Worm (Caenorhabditis elegans): Measurements from ENCODE around the gene str-92.

Gene str-92

ce11 chrV:17667676-17668075, 8.8 kb downstream of the str-92 start, which contains the start of gene F59A1.12:
TSS of gene F59A1.12 (minus strand) at chrV:17667776.
- no peak for TF ChIP-seq ceh-16 (tag; optimal IDR thresholded peaks at IDR 0.05)
- TF ChIP-seq elt-3 (tag; optimal IDR thresholded peaks at IDR 0.05) = no peak
- no peak for TF ChIP-seq egl-27 (tag; optimal IDR thresholded peaks at IDR 0.05)
- TF ChIP-seq mdl-1 (tag; optimal IDR thresholded peaks at IDR 0.05) = no peak
- no peak for TF ChIP-seq pqm-1 (tag; optimal IDR thresholded peaks at IDR 0.05)
- no peak for TF ChIP-seq sea-2 (GFP tag; optimal IDR thresholded peaks at IDR 0.05)
- no peak for TF ChIP-seq R02D3.7 (tag; optimal IDR thresholded peaks at IDR 0.05)
- no peak for TF ChIP-seq fkh-2 (tag; optimal IDR thresholded peaks at IDR 0.05)
- TF ChIP-seq pha-4 (tag; optimal IDR thresholded peaks at IDR 0.05) = no peak

ce11 chrV:17665906-17666305, 10.5 kb downstream of the str-92 start, which contains the start of gene F59A1.11:
TSS of gene F59A1.11 (minus strand) at chrV:17666006.
- TF ChIP-seq pqm-1 (tag; optimal IDR thresholded peaks at IDR 0.05) (no peak), nhr-237 (tag; optimal IDR thresholded peaks at IDR 0.05) (no peak), ZK546.5 (tag; optimal IDR thresholded peaks at IDR 0.05) (no peak), unc-62 (GFP tag; optimal IDR thresholded peaks at IDR 0.05) (no peak), snpc-4 (tag; optimal IDR thresholded peaks at IDR 0.05) (no peak), ceh-82 (tag; optimal IDR thresholded peaks at IDR 0.05) (no peak), nhr-76 (tag; optimal IDR thresholded peaks at IDR 0.05) (no peak), nhr-28 (tag; optimal IDR thresholded peaks at IDR 0.05) (no peak), nhr-77 (tag; optimal IDR thresholded peaks at IDR 0.05) (no peak), egl-5 (tag; optimal IDR thresholded peaks at IDR 0.05) (no peak), eor-1 (tag; optimal IDR thresholded peaks at IDR 0.05) (no peak), unc-39 (tag; optimal IDR thresholded peaks at IDR 0.05) (no peak), skn-1 (tag; optimal IDR thresholded peaks at IDR 0.05) (no peak), nhr-43 (tag; optimal IDR thresholded peaks at IDR 0.05; ENCODE audit: poor library complexity, severe bottlenecking) (no peak), elt-2 (tag; optimal IDR thresholded peaks at IDR 0.05) (no peak)

ce11 chrV:17664367-17664766, 12.1 kb downstream of the str-92 start:
- TF ChIP-seq fkh-2 (tag; optimal IDR thresholded peaks at IDR 0.05) = no peak
- no peak for TF ChIP-seq aly-2 (tag; optimal IDR thresholded peaks at IDR 0.05)
- TF ChIP-seq ceh-16 (tag; optimal IDR thresholded peaks at IDR 0.05) = no peak
- no peak for TF ChIP-seq R02D3.7 (tag; optimal IDR thresholded peaks at IDR 0.05)
- no peak for TF ChIP-seq ztf-4 (tag; optimal IDR thresholded peaks at IDR 0.05)
- TF ChIP-seq ceh-82 (tag; optimal IDR thresholded peaks at IDR 0.05) = no peak
- TF ChIP-seq nhr-23 (tag; optimal IDR thresholded peaks at IDR 0.05) = no peak
- TF ChIP-seq ama-1 (optimal IDR thresholded peaks at IDR 0.05) = no peak
- no peak for TF ChIP-seq elt-1 (tag; optimal IDR thresholded peaks at IDR 0.05)
- TF ChIP-seq fkh-10 (GFP tag; optimal IDR thresholded peaks at IDR 0.05) = no peak
- no peak for TF ChIP-seq skn-1 (tag; optimal IDR thresholded peaks at IDR 0.05)
- no peak for TF ChIP-seq unc-62 (GFP tag; optimal IDR thresholded peaks at IDR 0.05)
- no peak for TF ChIP-seq sea-2 (GFP tag; optimal IDR thresholded peaks at IDR 0.05)
- no peak for TF ChIP-seq nhr-12 (tag; optimal IDR thresholded peaks at IDR 0.05)
- no peak for TF ChIP-seq ceh-28 (tag; optimal IDR thresholded peaks at IDR 0.05)
- no peak for TF ChIP-seq egl-5 (tag; optimal IDR thresholded peaks at IDR 0.05)
- no peak for TF ChIP-seq lin-15B (tag; optimal IDR thresholded peaks at IDR 0.05)
- TF ChIP-seq lin-39 (tag; optimal IDR thresholded peaks at IDR 0.05) = no peak
- TF ChIP-seq pha-4 (tag; optimal IDR thresholded peaks at IDR 0.05) = no peak
- TF ChIP-seq eor-1 (tag; optimal IDR thresholded peaks at IDR 0.05) = no peak

- no peak for TF ChIP-seq ztf-4 (tag; optimal IDR thresholded peaks at IDR 0.05)
- TF ChIP-seq elt-1 (tag; optimal IDR thresholded peaks at IDR 0.05) = no peak
- TF ChIP-seq R02D3.7 (tag; optimal IDR thresholded peaks at IDR 0.05) = no peak
- TF ChIP-seq fos-1 (tag; optimal IDR thresholded peaks at IDR 0.05) = no peak
- TF ChIP-seq tbx-2 (tag; optimal IDR thresholded peaks at IDR 0.05) = no peak
- TF ChIP-seq elt-2 (tag; optimal IDR thresholded peaks at IDR 0.05) = peak; percentile 96
- TF ChIP-seq nhr-25 (tag; optimal IDR thresholded peaks at IDR 0.05) = no peak
- TF ChIP-seq aly-2 (tag; optimal IDR thresholded peaks at IDR 0.05) = no peak
- peak; percentile 81 for TF ChIP-seq pqm-1 (tag; optimal IDR thresholded peaks at IDR 0.05)
- no peak for TF ChIP-seq nhr-76 (tag; optimal IDR thresholded peaks at IDR 0.05)
Observed at ce11 chrV:17662260-17662659, 14.2 kb downstream of the str-92 start.

ce11 chrV:17660003-17660402, 16.4 kb downstream of the str-92 start, which contains the start of gene dgat-2:
TSS of gene dgat-2 (plus strand) at chrV:17660303.
- TF ChIP-seq nhr-28 (tag; optimal IDR thresholded peaks at IDR 0.05) (no peak), skn-1 (tag; optimal IDR thresholded peaks at IDR 0.05) (no peak), egl-27 (tag; optimal IDR thresholded peaks at IDR 0.05) (no peak), nhr-25 (tag; optimal IDR thresholded peaks at IDR 0.05) (no peak), ZK546.5 (tag; optimal IDR thresholded peaks at IDR 0.05) (no peak), snpc-4 (tag; optimal IDR thresholded peaks at IDR 0.05) (no peak), eor-1 (tag; optimal IDR thresholded peaks at IDR 0.05) (no peak)
